Worm (Caenorhabditis elegans): ENCODE measurements around the gene T23F11.2.

ce11 chrIII:4649811-4650544 is 5.3 kb downstream of the T23F11.2 start, which contains the start of gene ppm-2:
- no peak for TF ChIP-seq daf-12 (tag; optimal IDR thresholded peaks at IDR 0.05)
- no peak for TF ChIP-seq unc-62 (GFP tag; optimal IDR thresholded peaks at IDR 0.05)
- TF ChIP-seq lin-15B (tag; optimal IDR thresholded peaks at IDR 0.05), result no peak
- no peak for TF ChIP-seq snpc-4 (tag; optimal IDR thresholded peaks at IDR 0.05)
- no peak for TF ChIP-seq aly-2 (tag; optimal IDR thresholded peaks at IDR 0.05)
- no peak for TF ChIP-seq pqm-1 (tag; optimal IDR thresholded peaks at IDR 0.05)
- TF ChIP-seq R02D3.7 (tag; optimal IDR thresholded peaks at IDR 0.05), result no peak
- no peak for TF ChIP-seq ceh-9 (tag; optimal IDR thresholded peaks at IDR 0.05)
- TF ChIP-seq nhr-11 (tag; optimal IDR thresholded peaks at IDR 0.05), result no peak
- TF ChIP-seq ztf-11 (tag; optimal IDR thresholded peaks at IDR 0.05), result no peak
- no peak for TF ChIP-seq fkh-10 (GFP tag; optimal IDR thresholded peaks at IDR 0.05)
